Fruit fly (Drosophila melanogaster) Kc167 (cell line): ENCODE data around the gene CG32459.

Experiments used
- Sin3A ChIP-seq: fragments of >200 bp; optimal IDR thresholded peaks from 2 replicates; lab custom pipeline; 2018; ENCODE audit warnings: missing external identifiers
- psq ChIP-seq: fragments of >200 bp; optimal IDR thresholded peaks from 2 replicates; lab custom pipeline; 2017; ENCODE audit warnings: missing external identifiers
- ttk ChIP-seq: sonication (Bioruptor generic); optimal IDR thresholded peaks from 2 replicates; lab custom pipeline; 2017; ENCODE audit warnings: missing external identifiers

dm6 chr3L:22894689-22895283 is 38.9 kb upstream of the CG32459 start:
- TF ChIP-seq psq (lab: Kevin White, UChicago) (no peak), ttk (lab: Kevin White, UChicago) (no peak), Sin3A (lab: Kevin White, UChicago) (no peak)
